Worm (Caenorhabditis elegans) whole organism, L4 larva: ENCODE results near the gene C55A6.12.

ENCODE experiments used
- F10B5.3 ChIP-seq: sonication (generic microtip); optimal IDR thresholded peaks from 2 replicates; lab custom pipeline; 2016; ENCODE audit warnings: mild to moderate bottlenecking, missing genetic modification characterization, missing compliant biosample characterization
- aly-2 ChIP-seq: sonication (generic microtip); optimal IDR thresholded peaks from 2 replicates; lab custom pipeline; 2018; ENCODE audit warnings: missing biosample characterization, missing genetic modification characterization
- dmd-9 ChIP-seq: fragments of 200-800 bp; sonication (Bioruptor generic); IDR thresholded peaks from 2 replicates; pipeline ENCODE4 v1.3.6; 2022; ENCODE audit warnings: missing genetic modification reagents, missing genetic modification characterization, missing compliant biosample characterization
- lim-7 ChIP-seq: fragments of 200-800 bp; sonication (Bioruptor generic); IDR thresholded peaks from 2 replicates; pipeline ENCODE4 v1.3.6; 2022; ENCODE audit warnings: missing genetic modification characterization, missing compliant biosample characterization
- nhr-11 ChIP-seq: fragments of 150-350 bp; optimal IDR thresholded peaks from 2 replicates; lab custom pipeline; 2014; ENCODE audit warnings: missing biosample characterization, missing genetic modification characterization
- nhr-25 ChIP-seq: sonication (generic microtip); optimal IDR thresholded peaks from 2 replicates; lab custom pipeline; 2017; ENCODE audit warnings: missing genetic modification characterization, mild to moderate bottlenecking, missing compliant biosample characterization, antibody characterized with exemption, moderate library complexity, borderline replicate concordance; ENCODE audit not compliant: insufficient read depth
- nhr-28 ChIP-seq: fragments of 150-350 bp; optimal IDR thresholded peaks from 2 replicates; lab custom pipeline; 2014; ENCODE audit warnings: missing biosample characterization, missing genetic modification characterization
- nhr-42 ChIP-seq: fragments of 200-800 bp; sonication (Bioruptor generic); IDR thresholded peaks from 2 replicates; pipeline ENCODE4 v1.3.6; 2022; ENCODE audit warnings: missing genetic modification characterization, missing compliant biosample characterization
- zag-1 ChIP-seq: fragments of 150-350 bp; optimal IDR thresholded peaks from 2 replicates; lab custom pipeline; 2014; ENCODE audit warnings: missing biosample characterization, missing genetic modification characterization

- no peak for TF ChIP-seq lim-7 (GFP tag; lab: Robert Waterston, UW)
- no peak for TF ChIP-seq aly-2 (tag; lab: Kevin White, UChicago)
- no peak for TF ChIP-seq dmd-9 (GFP tag; lab: Robert Waterston, UW)
- no peak for TF ChIP-seq nhr-25 (tag; lab: Kevin White, UChicago)
- TF ChIP-seq zag-1 (tag; lab: Kevin White, UChicago), result no peak
- no peak for TF ChIP-seq nhr-11 (tag; lab: Kevin White, UChicago)
- TF ChIP-seq nhr-42 (GFP tag; lab: Robert Waterston, UW), result no peak
- TF ChIP-seq F10B5.3, result no peak
- TF ChIP-seq nhr-28 (tag; lab: Kevin White, UChicago), result no peak
These were observed 12.2 kb upstream of the C55A6.12 start for ce11 chrV:11515145-11515544.
